Worm (Caenorhabditis elegans) whole organism, young adult: ENCODE data around the gene Y48G9A.6.

Source experiments
- dpl-1 ChIP-seq: fragments of 150-350 bp; optimal IDR thresholded peaks from 2 replicates; lab custom pipeline; 2014; ENCODE audit warnings: missing biosample characterization, missing genetic modification reagents, missing genetic modification characterization
- ets-4 ChIP-seq: fragments of 200-800 bp; sonication (Bioruptor generic); optimal IDR thresholded peaks from 2 replicates; lab custom pipeline; 2018; ENCODE audit warnings: mild to moderate bottlenecking, missing genetic modification characterization, missing compliant biosample characterization
- hmg-20 ChIP-seq: fragments of 200-800 bp; sonication (Bioruptor generic); IDR thresholded peaks from 2 replicates; pipeline ENCODE4 v1.3.6; 2022; ENCODE audit warnings: missing genetic modification reagents, missing genetic modification characterization, missing compliant biosample characterization
- lin-26 ChIP-seq: fragments of 200-800 bp; sonication (Bioruptor generic); IDR thresholded peaks from 2 replicates; pipeline ENCODE4 v1.3.6; 2022; ENCODE audit warnings: missing genetic modification reagents, missing genetic modification characterization, missing compliant biosample characterization
- lin-35 ChIP-seq, 3 experiments: fragments of 150-350 bp in 2 of 3; sonication (generic microtip) in 1 of 3; optimal IDR thresholded peaks; 2 replicates each; lab custom pipeline; 2014 to 2018; ENCODE audit warnings: missing biosample characterization in 3 of 3, missing genetic modification characterization in 3 of 3, missing genetic modification reagents in 3 of 3
- sdz-38 ChIP-seq: sonication (generic microtip); optimal IDR thresholded peaks from 2 replicates; lab custom pipeline; 2016; ENCODE audit warnings: missing genotype, missing genetic modification characterization, missing compliant biosample characterization
- sptf-2 ChIP-seq: fragments of 200-800 bp; sonication (Bioruptor generic); optimal IDR thresholded peaks from 2 replicates; lab custom pipeline; 2018; ENCODE audit warnings: mild to moderate bottlenecking, missing genetic modification characterization, missing compliant biosample characterization

ce11 chrIII:2117541-2117940 lies at the start of gene Y48G9A.6:
- TF ChIP-seq lin-35 (GFP tag; optimal IDR thresholded peaks at IDR 0.05; lab: Kevin White, UChicago), result no peak
- no peak for TF ChIP-seq sptf-2 (GFP tag; lab: Kevin White, UChicago)
- TF ChIP-seq lin-26 (GFP tag; lab: Robert Waterston, UW), result no peak
- TF ChIP-seq hmg-20 (GFP tag; lab: Robert Waterston, UW), result no peak
- no peak for TF ChIP-seq ets-4
- TF ChIP-seq dpl-1 (GFP tag; lab: Kevin White, UChicago), result no peak
- no peak for TF ChIP-seq sdz-38 (tag; lab: Kevin White, UChicago)
